Worm (Caenorhabditis elegans) whole organism, L3 larva: ENCODE data around the gene srx-29.
"Not testable (repeated sequence)": the region's sequence is repeated elsewhere in the genome, so short reads cannot be mapped to it uniquely, and the experiment has no call there.

Experiments
- ZK546.5 ChIP-seq: sonication (generic microtip); optimal IDR thresholded peaks from 2 replicates; lab custom pipeline; 2017; ENCODE audit warnings: missing biosample characterization, missing genetic modification characterization
- ama-1 ChIP-seq: fragments of 150-350 bp; optimal IDR thresholded peaks from 2 replicates; lab custom pipeline; 2018
- ceh-16 ChIP-seq: sonication (generic microtip); optimal IDR thresholded peaks from 2 replicates; lab custom pipeline; 2017; ENCODE audit warnings: missing biosample characterization, missing genetic modification characterization
- ceh-28 ChIP-seq: fragments of 150-350 bp; optimal IDR thresholded peaks from 2 replicates; lab custom pipeline; 2014; ENCODE audit warnings: missing biosample characterization, missing genetic modification reagents, missing genetic modification characterization
- ceh-82 ChIP-seq: fragments of 150-350 bp; optimal IDR thresholded peaks from 2 replicates; lab custom pipeline; 2014; ENCODE audit warnings: missing biosample characterization, missing genetic modification characterization
- ceh-9 ChIP-seq: sonication (generic microtip); optimal IDR thresholded peaks from 2 replicates; lab custom pipeline; 2018; ENCODE audit warnings: missing biosample characterization, missing genetic modification characterization
- egl-5 ChIP-seq: fragments of 150-350 bp; optimal IDR thresholded peaks from 2 replicates; lab custom pipeline; 2017; ENCODE audit warnings: missing biosample characterization, missing genetic modification reagents, missing genetic modification characterization, inconsistent platforms
- elt-1 ChIP-seq: fragments of 150-350 bp; optimal IDR thresholded peaks from 2 replicates; lab custom pipeline; 2014; ENCODE audit warnings: missing biosample characterization, missing genetic modification characterization
- elt-3 ChIP-seq, 3 experiments: fragments of 150-350 bp in 1 of 3; sonication (generic microtip) in 2 of 3; optimal IDR thresholded peaks; 2 replicates in 2 of 3; 4 replicates in 1 of 3; lab custom pipeline; 2014 to 2017; ENCODE audit warnings: missing biosample characterization in 3 of 3, missing genetic modification characterization in 3 of 3
- fkh-2 ChIP-seq: fragments of 150-350 bp; optimal IDR thresholded peaks from 2 replicates; lab custom pipeline; 2014; ENCODE audit warnings: missing biosample characterization, missing genetic modification reagents, missing genetic modification characterization
- fos-1 ChIP-seq: fragments of 150-350 bp; optimal IDR thresholded peaks from 2 replicates; lab custom pipeline; 2014; ENCODE audit warnings: missing biosample characterization, missing genetic modification characterization
- hmg-11 ChIP-seq: sonication (generic microtip); optimal IDR thresholded peaks from 2 replicates; lab custom pipeline; 2016; ENCODE audit warnings: missing genetic modification characterization, missing compliant biosample characterization
- lin-15B ChIP-seq: fragments of 150-350 bp; optimal IDR thresholded peaks from 2 replicates; lab custom pipeline; 2014; ENCODE audit warnings: missing biosample characterization, missing genetic modification characterization
- lin-39 ChIP-seq: fragments of 150-350 bp; optimal IDR thresholded peaks from 2 replicates; lab custom pipeline; 2018; ENCODE audit warnings: missing biosample characterization, missing genetic modification reagents, missing genetic modification characterization
- lsy-12 ChIP-seq: sonication (generic microtip); optimal IDR thresholded peaks from 2 replicates; lab custom pipeline; 2016; ENCODE audit warnings: mild to moderate bottlenecking, missing genetic modification characterization, missing compliant biosample characterization
- mdl-1 ChIP-seq: fragments of 150-350 bp; optimal IDR thresholded peaks from 2 replicates; lab custom pipeline; 2014; ENCODE audit warnings: missing biosample characterization, missing genetic modification characterization
- mml-1 ChIP-seq: fragments of 150-350 bp; sonication (generic microtip); optimal IDR thresholded peaks from 3 replicates; lab custom pipeline; 2014; ENCODE audit warnings: missing biosample characterization, missing genetic modification characterization
- nhr-237 ChIP-seq: fragments of 150-350 bp; optimal IDR thresholded peaks from 2 replicates; lab custom pipeline; 2014; ENCODE audit warnings: missing biosample characterization, missing genetic modification characterization
- nhr-25 ChIP-seq: sonication (generic microtip); optimal IDR thresholded peaks from 2 replicates; lab custom pipeline; 2017; ENCODE audit warnings: missing biosample characterization, missing genetic modification characterization
- nhr-28 ChIP-seq: fragments of 150-350 bp; optimal IDR thresholded peaks from 2 replicates; lab custom pipeline; 2014; ENCODE audit warnings: missing biosample characterization, missing genetic modification characterization
- nhr-43 ChIP-seq: sonication (generic microtip); optimal IDR thresholded peaks from 2 replicates; lab custom pipeline; 2016; ENCODE audit warnings: mild to moderate bottlenecking, missing genetic modification characterization, missing compliant biosample characterization; ENCODE audit not compliant: poor library complexity, severe bottlenecking
- nhr-77 ChIP-seq: fragments of 150-350 bp; optimal IDR thresholded peaks from 2 replicates; lab custom pipeline; 2014; ENCODE audit warnings: missing biosample characterization, missing genetic modification characterization
- pha-4 ChIP-seq: fragments of 150-350 bp; optimal IDR thresholded peaks from 2 replicates; lab custom pipeline; 2014; ENCODE audit warnings: missing biosample characterization, missing genetic modification reagents, missing genetic modification characterization
- pqm-1 ChIP-seq: fragments of 150-350 bp; optimal IDR thresholded peaks from 2 replicates; lab custom pipeline; 2017; ENCODE audit warnings: missing biosample characterization, missing genetic modification characterization, inconsistent platforms
- snpc-4 ChIP-seq: fragments of 150-350 bp; optimal IDR thresholded peaks from 2 replicates; lab custom pipeline; 2014; ENCODE audit warnings: missing biosample characterization, missing genetic modification characterization
- tbx-2 ChIP-seq: sonication (generic microtip); optimal IDR thresholded peaks from 2 replicates; lab custom pipeline; 2016; ENCODE audit warnings: mild to moderate bottlenecking, missing genetic modification characterization, missing compliant biosample characterization
- zag-1 ChIP-seq: fragments of 150-350 bp; optimal IDR thresholded peaks from 2 replicates; lab custom pipeline; 2014; ENCODE audit warnings: missing biosample characterization, missing genetic modification characterization
- ztf-11 ChIP-seq: fragments of 150-350 bp; optimal IDR thresholded peaks from 2 replicates; lab custom pipeline; 2014; ENCODE audit warnings: missing biosample characterization, missing genetic modification characterization
- ztf-4 ChIP-seq: fragments of 150-350 bp; optimal IDR thresholded peaks from 2 replicates; lab custom pipeline; 2014; ENCODE audit warnings: missing biosample characterization, missing genetic modification characterization

The srx-29 gene

ce11 chrV:15689952-15690351 lies 8.0 kb downstream of the srx-29 start, which contains the start of gene nhr-268:
nhr-268 (plus strand) TSS chrV:15690252.
- TF ChIP-seq ztf-4 (tag; lab: Kevin White, UChicago): no peak
- TF ChIP-seq nhr-77 (tag; lab: Kevin White, UChicago): no peak
- TF ChIP-seq ceh-82 (tag; lab: Kevin White, UChicago): no peak
- no peak for TF ChIP-seq pqm-1 (tag; lab: Kevin White, UChicago)
- no peak for TF ChIP-seq ZK546.5
- no peak for TF ChIP-seq mdl-1 (tag; lab: Kevin White, UChicago)
- TF ChIP-seq, all 47 proteins: peak for 0

ce11 chrV:15687660-15688059 lies 10.3 kb downstream of the srx-29 start, which contains the start of gene nhr-197:
nhr-197 (plus strand) TSS chrV:15687960.
- TF ChIP-seq lsy-12: no peak
- TF ChIP-seq egl-5: no peak
- no peak for TF ChIP-seq nhr-43 (tag; lab: Kevin White, UChicago)
- TF ChIP-seq fkh-2 (tag; lab: Kevin White, UChicago): no peak
- no peak for TF ChIP-seq mml-1 (tag; lab: Kevin White, UChicago)
- TF ChIP-seq ceh-82 (tag; lab: Kevin White, UChicago): no peak
- TF ChIP-seq elt-3 (tag; optimal IDR thresholded peaks at IDR 0.05; lab: Kevin White, UChicago): no peak
- no peak for TF ChIP-seq elt-1
- TF ChIP-seq pha-4 (tag; lab: Kevin White, UChicago): no peak
- no peak for TF ChIP-seq ama-1 (lab: Kevin White, UChicago)
- TF ChIP-seq snpc-4 (tag; lab: Kevin White, UChicago): no peak
- no peak for TF ChIP-seq ztf-11 (tag; lab: Kevin White, UChicago)

ce11 chrV:15685599-15685998 lies 12.4 kb downstream of the srx-29 start, which contains the start of gene nhr-196:
nhr-196 (plus strand) TSS chrV:15685716.
- TF ChIP-seq pha-4 (tag; lab: Kevin White, UChicago) (no peak), fos-1 (tag; lab: Kevin White, UChicago) (no peak), ceh-16 (tag; lab: Kevin White, UChicago) (no peak)

- TF ChIP-seq pqm-1 (tag; lab: Kevin White, UChicago) (no peak), hmg-11 (no peak), pha-4 (tag; lab: Kevin White, UChicago) (no peak), ceh-9 (no peak), ama-1 (lab: Kevin White, UChicago) (no peak), lin-15B (tag; lab: Kevin White, UChicago) (no peak), ceh-28 (no peak), nhr-25 (no peak), lin-39 (tag; lab: Kevin White, UChicago) (no peak), elt-1 (no peak), nhr-43 (tag; lab: Kevin White, UChicago) (no peak), ZK546.5 (no peak), nhr-237 (tag; lab: Kevin White, UChicago) (no peak), ceh-82 (tag; lab: Kevin White, UChicago) (no peak), ztf-4 (tag; lab: Kevin White, UChicago) (no peak), zag-1 (tag; lab: Kevin White, UChicago) (no peak), nhr-77 (tag; lab: Kevin White, UChicago) (no peak), tbx-2 (no peak)
These were observed 20.8 kb downstream of the srx-29 start, which contains the start of gene nhr-52 for ce11 chrV:15677222-15677621. nhr-52 (plus strand) TSS chrV:15677522.

- no peak for TF ChIP-seq ama-1 (lab: Kevin White, UChicago)
These were observed 23.1 kb downstream of the srx-29 start for ce11 chrV:15674899-15675298.

- TF ChIP-seq snpc-4 (tag; lab: Kevin White, UChicago): no peak
- no peak for TF ChIP-seq mml-1 (tag; lab: Kevin White, UChicago)
These were observed 24.3 kb downstream of the srx-29 start, which contains the start of gene nhr-51 for ce11 chrV:15673707-15674106. nhr-51 (plus strand) TSS chrV:15674007.

ce11 chrV:15670139-15670538 lies 27.9 kb downstream of the srx-29 start, which contains the start of gene K06B4.15:
K06B4.15 (plus strand) TSS chrV:15670439.
- not testable (repeated sequence) for TF ChIP-seq nhr-28, lin-15B, pqm-1 (tag; lab: Kevin White, UChicago)
